Fruit fly (Drosophila melanogaster): Measurements from ENCODE around the gene Det.

The Det gene

dm6 chr3R:17115668-17116067 lies 33.8 kb upstream of the Det start (continued):
- TF ChIP-seq CG11723 (GFP tag; optimal IDR thresholded peaks at IDR 0.05) (peak; percentile 25), CG10147 (GFP tag; optimal IDR thresholded peaks at IDR 0.05) (peak; percentile 35), pros (GFP tag; optimal IDR thresholded peaks at IDR 0.05) (peak; percentile 10), CG7786 (GFP tag; optimal IDR thresholded peaks at IDR 0.05) (no peak), disco-r (GFP tag; optimal IDR thresholded peaks at IDR 0.05) (no peak), CG16863 (GFP tag; optimal IDR thresholded peaks at IDR 0.05) (no peak), CG1792 (GFP tag; optimal IDR thresholded peaks at IDR 0.05) (no peak), CG14965 (GFP tag; optimal IDR thresholded peaks at IDR 0.05; ENCODE audit: borderline replicate concordance) (no peak), fd3F (GFP tag; optimal IDR thresholded peaks at IDR 0.05) (no peak), Side (GFP tag; optimal IDR thresholded peaks at IDR 0.05) (no peak), Atf6 (GFP tag; IDR thresholded peaks at IDR 0.05) (no peak), CG17829 (tag; optimal IDR thresholded peaks at IDR 0.05) (no peak), sim (GFP tag; IDR thresholded peaks at IDR 0.05) (no peak), fd96Cb (tag; optimal IDR thresholded peaks at IDR 0.05) (no peak), grn (GFP tag; optimal IDR thresholded peaks at IDR 0.05) (peak; percentile 45), CG14441 (GFP tag; IDR thresholded peaks at IDR 0.05) (0 out of 2 replicates have a peak, but pooled peaks have one; percentile 20), sc (optimal IDR thresholded peaks at IDR 0.05) (no peak), sc (GFP tag; optimal IDR thresholded peaks at IDR 0.05) (no peak), slp2 (GFP tag; optimal IDR thresholded peaks at IDR 0.05) (no peak), CG14014 (GFP tag; IDR thresholded peaks at IDR 0.05) (no peak), otp (GFP tag; IDR thresholded peaks at IDR 0.05) (no peak), exex (tag; optimal IDR thresholded peaks at IDR 0.05) (peak; percentile 48), bigmax (GFP tag; optimal IDR thresholded peaks at IDR 0.05) (no peak), nerfin-1 (tag; optimal IDR thresholded peaks at IDR 0.05) (peak; percentile 25), bowl (GFP tag; IDR thresholded peaks at IDR 0.05) (no peak), CG4424 (GFP tag; optimal IDR thresholded peaks at IDR 0.05) (no peak), toy (GFP tag; IDR thresholded peaks at IDR 0.05) (no peak), GATAe (GFP tag; conservative IDR thresholded peaks at IDR 0.05) (no peak), CG4730 (GFP tag; IDR thresholded peaks at IDR 0.05) (no peak), Antp (GFP tag; optimal IDR thresholded peaks at IDR 0.05) (no peak), MBD-R2 (GFP tag; IDR thresholded peaks at IDR 0.05) (no peak), PHDP (tag; optimal IDR thresholded peaks at IDR 0.05) (peak; percentile 67), Aef1 (GFP tag; IDR thresholded peaks at IDR 0.05) (no peak), hth (optimal IDR thresholded peaks at IDR 0.05) (no peak), E2f2 (GFP tag; IDR thresholded peaks at IDR 0.05) (no peak), MTF-1 (GFP tag; optimal IDR thresholded peaks at IDR 0.05; ENCODE audit: borderline replicate concordance) (peak; percentile 17), br (optimal IDR thresholded peaks at IDR 0.05) (no peak), CG8924 (tag; optimal IDR thresholded peaks at IDR 0.05) (no peak), repo (GFP tag; optimal IDR thresholded peaks at IDR 0.05) (no peak), CG13894 (tag; optimal IDR thresholded peaks at IDR 0.05) (no peak), HLH54F (GFP tag; optimal IDR thresholded peaks at IDR 0.05) (no peak), ATbp (GFP tag; optimal IDR thresholded peaks at IDR 0.05) (peak; percentile 50), ERR (GFP tag; optimal IDR thresholded peaks at IDR 0.05) (no peak), lola (GFP tag; optimal IDR thresholded peaks at IDR 0.05) (peak in 1 of 3 experiments; percentile 1), CG2116 (GFP tag; optimal IDR thresholded peaks at IDR 0.05) (no peak), lab (GFP tag; optimal IDR thresholded peaks at IDR 0.05) (peak; percentile 73), chif (GFP tag; optimal IDR thresholded peaks at IDR 0.05) (no peak), lilli (GFP tag; optimal IDR thresholded peaks at IDR 0.05) (no peak), Hr3 (GFP tag; optimal IDR thresholded peaks at IDR 0.05) (no peak), CG10959 (GFP tag; IDR thresholded peaks at IDR 0.05) (no peak), Deaf1 (tag; optimal IDR thresholded peaks at IDR 0.05) (no peak), CG4328 (GFP tag; optimal IDR thresholded peaks at IDR 0.05) (peak; percentile 31), CTCF (GFP tag; optimal IDR thresholded peaks at IDR 0.05) (no peak)

Measured in whole organism, embryonic.